Worm (Caenorhabditis elegans): Measurements from ENCODE around the gene Y46D2A.3.

- no peak for TF ChIP-seq klf-2 (GFP tag; conservative IDR thresholded peaks at IDR 0.05)
- no peak for TF ChIP-seq flt-1 (GFP tag; IDR thresholded peaks at IDR 0.05)
- no peak for TF ChIP-seq med-1 (GFP tag; optimal IDR thresholded peaks at IDR 0.05; ENCODE audit: insufficient read depth)
- no peak for TF ChIP-seq ztf-23 (GFP tag; IDR thresholded peaks at IDR 0.05)
- TF ChIP-seq T22C8.4 (GFP tag; IDR thresholded peaks at IDR 0.05) = 0 out of 2 replicates have a peak, but pooled peaks have one; percentile 34
- no peak for TF ChIP-seq cog-1 (tag; optimal IDR thresholded peaks at IDR 0.05)
These were observed 16.7 kb upstream of the Y46D2A.3 start, which contains the start of gene F14D2.15 for ce11 chrII:3343714-3344113.

Data from whole organism, midembryonic.